Fruit fly (Drosophila melanogaster) whole organism, embryonic: ENCODE measurements around the gene Dus1.

Source experiments
- Antp ChIP-seq: fragments of 200-800 bp; sonication (Bioruptor generic); optimal IDR thresholded peaks from 3 replicates; lab custom pipeline; 2016; ENCODE audit warnings: missing biosample characterization, missing genetic modification characterization
- CG10267 ChIP-seq: fragments of 200-800 bp; sonication (Bioruptor generic); optimal IDR thresholded peaks from 2 replicates; lab custom pipeline; 2018; ENCODE audit warnings: missing biosample characterization, mild to moderate bottlenecking, missing genetic modification characterization, moderate library complexity
- CG11247 ChIP-seq: fragments of 200-800 bp; sonication (Bioruptor generic); IDR thresholded peaks from 2 replicates; pipeline ENCODE4 v1.3.6; 2022; ENCODE audit warnings: missing biosample characterization, missing genetic modification characterization
- CG12104 ChIP-seq: fragments of 200-800 bp; sonication (Bioruptor generic); optimal IDR thresholded peaks from 3 replicates; lab custom pipeline; 2016; ENCODE audit warnings: missing biosample characterization, missing genetic modification characterization
- CG12219 ChIP-seq: fragments of 200-800 bp; sonication (Bioruptor generic); optimal IDR thresholded peaks from 3 replicates; lab custom pipeline; 2018; ENCODE audit warnings: missing biosample characterization, mild to moderate bottlenecking, missing genetic modification characterization
- CG12744 ChIP-seq: fragments of 200-800 bp; sonication (Bioruptor generic); optimal IDR thresholded peaks from 2 replicates; lab custom pipeline; 2016; ENCODE audit warnings: missing biosample characterization, missing genetic modification characterization
- CG13624 ChIP-seq: fragments of 200-800 bp; sonication (Bioruptor generic); optimal IDR thresholded peaks from 2 replicates; lab custom pipeline; 2016; ENCODE audit warnings: missing biosample characterization, missing genetic modification characterization
- CG14710 ChIP-seq: fragments of 200-800 bp; sonication (Bioruptor generic); optimal IDR thresholded peaks from 3 replicates; lab custom pipeline; 2019; ENCODE audit warnings: missing biosample characterization, mild to moderate bottlenecking, missing genetic modification characterization, moderate library complexity
- CG15011 ChIP-seq: fragments of 200-800 bp; sonication (Bioruptor generic); optimal IDR thresholded peaks from 3 replicates; lab custom pipeline; 2018; ENCODE audit warnings: missing biosample characterization, mild to moderate bottlenecking, missing genetic modification characterization
- CG15073 ChIP-seq: fragments of 200-800 bp; sonication (Bioruptor generic); optimal IDR thresholded peaks from 2 replicates; lab custom pipeline; 2016; ENCODE audit warnings: missing biosample characterization, missing genetic modification characterization
- CG1602 ChIP-seq: fragments of 200-800 bp; sonication (Bioruptor generic); optimal IDR thresholded peaks from 3 replicates; lab custom pipeline; 2016; ENCODE audit warnings: missing biosample characterization, missing genetic modification characterization
- CG1603 ChIP-seq: fragments of 200-800 bp; sonication (Bioruptor generic); optimal IDR thresholded peaks from 2 replicates; lab custom pipeline; 2019; ENCODE audit warnings: missing biosample characterization, mild to moderate bottlenecking, missing genetic modification characterization, moderate library complexity
- CG17612 ChIP-seq: fragments of 200-800 bp; sonication (Bioruptor generic); IDR thresholded peaks from 2 replicates; pipeline ENCODE4 v1.3.6; 2022; ENCODE audit warnings: missing biosample characterization, missing genetic modification characterization
- CG17829 ChIP-seq: fragments of 200-800 bp; optimal IDR thresholded peaks from 2 replicates; lab custom pipeline; 2019; ENCODE audit warnings: missing biosample characterization, mild to moderate bottlenecking, missing genetic modification characterization, moderate library complexity
- CG18764 ChIP-seq: fragments of 200-800 bp; sonication (Bioruptor generic); optimal IDR thresholded peaks from 3 replicates; lab custom pipeline; 2016; ENCODE audit warnings: missing biosample characterization, missing genetic modification characterization
- CG2202 ChIP-seq: fragments of 200-800 bp; sonication (Bioruptor generic); optimal IDR thresholded peaks from 2 replicates; lab custom pipeline; 2018; ENCODE audit warnings: missing biosample characterization, mild to moderate bottlenecking, missing genetic modification characterization
- CG32767 ChIP-seq: fragments of 200-800 bp; sonication (Bioruptor generic); IDR thresholded peaks from 2 replicates; pipeline ENCODE4 v1.3.6; 2022; ENCODE audit warnings: missing biosample characterization, missing genetic modification characterization
- CG34422 ChIP-seq: fragments of 200-800 bp; sonication (Bioruptor generic); IDR thresholded peaks from 3 replicates; pipeline ENCODE4 v1.3.6; 2022; ENCODE audit warnings: missing biosample characterization, missing genetic modification characterization
- CG3726 ChIP-seq: fragments of 200-800 bp; sonication (Bioruptor generic); IDR thresholded peaks from 3 replicates; pipeline ENCODE4, ENCODE4 v1.3.6; 2022; ENCODE audit warnings: missing biosample characterization, missing genetic modification characterization
- CG6813 ChIP-seq: fragments of 200-800 bp; sonication (Bioruptor generic); optimal IDR thresholded peaks from 2 replicates; lab custom pipeline; 2017; ENCODE audit warnings: missing biosample characterization, missing genetic modification characterization, mild to moderate bottlenecking, moderate library complexity, missing genetic modification reagents
- CG7928 ChIP-seq: fragments of 200-800 bp; sonication (Bioruptor generic); optimal IDR thresholded peaks from 2 replicates; lab custom pipeline; 2017; ENCODE audit warnings: missing biosample characterization, mild to moderate bottlenecking, missing genetic modification characterization
- CG8281 ChIP-seq: fragments of 200-800 bp; sonication (Bioruptor generic); optimal IDR thresholded peaks from 2 replicates; lab custom pipeline; 2018; ENCODE audit warnings: missing biosample characterization, mild to moderate bottlenecking, missing genetic modification characterization, moderate library complexity
- D19B ChIP-seq: fragments of 200-800 bp; sonication (Bioruptor generic); optimal IDR thresholded peaks from 2 replicates; lab custom pipeline; 2017; ENCODE audit warnings: missing biosample characterization, mild to moderate bottlenecking, missing genetic modification characterization
- Dad ChIP-seq: fragments of 200-800 bp; sonication (Bioruptor generic); optimal IDR thresholded peaks from 3 replicates; lab custom pipeline; 2016; ENCODE audit warnings: missing biosample characterization, missing genetic modification characterization
- Dbx ChIP-seq: fragments of 200-800 bp; sonication (Bioruptor generic); IDR thresholded peaks from 3 replicates; pipeline ENCODE4 v1.3.6; 2022; ENCODE audit warnings: missing biosample characterization, missing genetic modification characterization
- Drgx ChIP-seq: fragments of 200-800 bp; sonication (Bioruptor generic); IDR thresholded peaks from 2 replicates; pipeline ENCODE4 v1.3.6; 2022; ENCODE audit warnings: missing biosample characterization, missing genetic modification characterization
- Fer1 ChIP-seq: fragments of 200-800 bp; sonication (Bioruptor generic); optimal IDR thresholded peaks from 2 replicates; lab custom pipeline; 2017; ENCODE audit warnings: missing biosample characterization, mild to moderate bottlenecking, missing genetic modification characterization
- HmgD ChIP-seq: fragments of 200-800 bp; sonication (Bioruptor generic); optimal IDR thresholded peaks from 3 replicates; lab custom pipeline; 2016; ENCODE audit warnings: missing biosample characterization, missing genetic modification characterization
- PHDP ChIP-seq: fragments of 200-800 bp; sonication (Bioruptor generic); optimal IDR thresholded peaks from 3 replicates; lab custom pipeline; 2018; ENCODE audit warnings: missing biosample characterization, mild to moderate bottlenecking, missing genetic modification characterization, moderate library complexity
- Spps ChIP-seq: fragments of 200-800 bp; sonication (Bioruptor generic); optimal IDR thresholded peaks from 2 replicates; lab custom pipeline; 2018; ENCODE audit warnings: missing biosample characterization, mild to moderate bottlenecking, missing genetic modification characterization
- Usf ChIP-seq: fragments of 200-800 bp; sonication (Bioruptor generic); optimal IDR thresholded peaks from 2 replicates; lab custom pipeline; 2017; ENCODE audit warnings: missing genotype, missing biosample characterization, missing genetic modification characterization
- YL-1 ChIP-seq: fragments of 200-800 bp; sonication (Bioruptor generic); optimal IDR thresholded peaks from 3 replicates; lab custom pipeline; 2017; ENCODE audit warnings: missing biosample characterization, mild to moderate bottlenecking, missing genetic modification characterization
- al ChIP-seq: fragments of 200-800 bp; sonication (Bioruptor generic); IDR thresholded peaks from 2 replicates; pipeline ENCODE4 v1.3.6; 2022; ENCODE audit warnings: missing biosample characterization, missing genetic modification characterization
- bab2 ChIP-seq: fragments of 200-800 bp; sonication (Bioruptor generic); optimal IDR thresholded peaks from 2 replicates; lab custom pipeline; 2016; ENCODE audit warnings: missing biosample characterization, missing genetic modification characterization
- croc ChIP-seq: fragments of 200-800 bp; sonication (Bioruptor generic); conservative IDR thresholded peaks from 3 replicates; pipeline ENCODE4 v1.3.6; 2022; ENCODE audit warnings: missing biosample characterization, missing genetic modification characterization
- crp ChIP-seq, 2 experiments: fragments of 200-800 bp; sonication (Bioruptor generic); optimal IDR thresholded peaks; 2 replicates in 1 of 2; 3 replicates in 1 of 2; lab custom pipeline; 2017; ENCODE audit warnings: missing biosample characterization in 2 of 2, missing genetic modification characterization in 2 of 2, mild to moderate bottlenecking in 1 of 2, moderate library complexity in 1 of 2
- cwo ChIP-seq: fragments of 200-800 bp; sonication (Bioruptor generic); optimal IDR thresholded peaks from 3 replicates; lab custom pipeline; 2017; ENCODE audit warnings: missing biosample characterization, missing genetic modification characterization, mild to moderate bottlenecking, moderate library complexity, missing genetic modification reagents
- en ChIP-seq: fragments of 200-800 bp; sonication (Bioruptor generic); optimal IDR thresholded peaks from 2 replicates; lab custom pipeline; 2016; ENCODE audit warnings: missing biosample characterization, missing genetic modification characterization
- eve ChIP-seq, 2 experiments: fragments of >200 bp; optimal IDR thresholded peaks; 2 replicates each; lab custom pipeline; 2017; ENCODE audit warnings: missing biosample characterization in 2 of 2, missing genetic modification characterization in 2 of 2
- ftz-f1 ChIP-seq: fragments of 200-800 bp; sonication (Bioruptor generic); optimal IDR thresholded peaks from 2 replicates; lab custom pipeline; 2016; ENCODE audit warnings: missing biosample characterization, missing genetic modification characterization
- hkb ChIP-seq, 2 experiments: fragments of 200-800 bp in 1 of 2; fragments of >200 bp in 1 of 2; sonication (Bioruptor generic) in 1 of 2; IDR thresholded peaks in 1 of 2; optimal IDR thresholded peaks in 1 of 2; 2 replicates each; pipeline versions ENCODE4 v1.3.6 to Lab custom; 2017 to 2022; ENCODE audit warnings: missing biosample characterization in 1 of 2, missing genetic modification characterization in 1 of 2
- jumu ChIP-seq: fragments of 200-800 bp; sonication (Bioruptor generic); optimal IDR thresholded peaks from 3 replicates; lab custom pipeline; 2016; ENCODE audit warnings: missing biosample characterization, missing genetic modification characterization
- kni ChIP-seq: fragments of 200-800 bp; sonication (Bioruptor generic); optimal IDR thresholded peaks from 3 replicates; lab custom pipeline; 2017; ENCODE audit warnings: mild to moderate bottlenecking, missing biosample characterization, missing genetic modification reagents, missing genetic modification characterization
- otp ChIP-seq: fragments of 200-800 bp; sonication (Bioruptor generic); IDR thresholded peaks from 3 replicates; pipeline ENCODE4, ENCODE4 v1.3.6; 2022; ENCODE audit warnings: missing biosample characterization, missing genetic modification characterization
- peb ChIP-seq: fragments of 200-800 bp; sonication (Bioruptor generic); IDR thresholded peaks from 2 replicates; pipeline ENCODE4 v1.3.6; 2022; ENCODE audit warnings: missing biosample characterization, missing genetic modification characterization
- pum ChIP-seq: fragments of 200-800 bp; sonication (Bioruptor generic); optimal IDR thresholded peaks from 2 replicates; lab custom pipeline; 2016; ENCODE audit warnings: missing biosample characterization, missing genetic modification characterization
- ro ChIP-seq: fragments of 200-800 bp; sonication (Bioruptor generic); IDR thresholded peaks from 2 replicates; pipeline ENCODE4 v1.3.6; 2022; ENCODE audit warnings: missing biosample characterization, missing genetic modification characterization
- schlank ChIP-seq: fragments of 200-800 bp; sonication (Bioruptor generic); optimal IDR thresholded peaks from 2 replicates; lab custom pipeline; 2018; ENCODE audit warnings: missing biosample characterization, mild to moderate bottlenecking, missing genetic modification characterization
- slp2 ChIP-seq: fragments of 200-800 bp; sonication (Bioruptor generic); optimal IDR thresholded peaks from 2 replicates; lab custom pipeline; 2016; ENCODE audit warnings: missing biosample characterization, missing genetic modification characterization
- sqz ChIP-seq: fragments of 200-800 bp; sonication (Bioruptor generic); optimal IDR thresholded peaks from 3 replicates; lab custom pipeline; 2018; ENCODE audit warnings: missing biosample characterization, mild to moderate bottlenecking, missing genetic modification characterization
- unpg ChIP-seq: fragments of 200-800 bp; sonication (Bioruptor generic); optimal IDR thresholded peaks from 3 replicates; lab custom pipeline; 2018; ENCODE audit warnings: missing biosample characterization, mild to moderate bottlenecking, missing genetic modification characterization, moderate library complexity
- zen2 ChIP-seq: fragments of 200-800 bp; sonication (Bioruptor generic); IDR thresholded peaks from 3 replicates; pipeline ENCODE4 v1.3.6; 2022; ENCODE audit warnings: missing biosample characterization, missing genetic modification characterization; ENCODE audit not compliant: partially characterized antibody

Gene Dus1

DNA sequence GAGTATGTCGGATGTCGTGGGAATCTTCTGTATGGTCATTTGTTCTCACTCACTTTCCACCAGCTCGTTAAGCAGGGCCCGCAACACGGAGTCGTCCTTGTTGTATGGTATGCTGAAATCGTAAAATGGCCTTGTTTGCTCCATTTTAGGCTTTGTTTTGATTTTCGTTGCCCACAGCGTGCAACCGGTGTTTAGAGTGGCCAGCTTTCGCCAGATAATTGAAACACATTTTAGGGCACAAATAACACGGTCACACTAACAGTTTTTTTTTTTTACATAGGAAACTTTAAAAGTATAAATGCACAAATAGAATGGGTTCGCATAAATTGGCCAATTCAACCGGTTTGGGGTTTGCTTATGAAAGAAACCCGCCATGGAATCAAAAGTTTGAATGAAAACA, 19.4 kb downstream of the Dus1 start, which contains the start of gene Rpp30 (continued):
- TF ChIP-seq CG2202 (no peak), eve (GFP tag; optimal IDR thresholded peaks at IDR 0.05; lab: Kevin White, UChicago) (no peak), CG10267 (peak; percentile 23), otp (GFP tag; lab: Robert Waterston, UW) (no peak), jumu (GFP tag; lab: Kevin White, UChicago) (no peak), D19B (GFP tag; lab: Kevin White, UChicago) (no peak), bab2 (no peak), hkb (optimal IDR thresholded peaks at IDR 0.05; lab: Kevin White, UChicago) (peak; percentile 56), hkb (GFP tag; IDR thresholded peaks at IDR 0.05; lab: Robert Waterston, UW) (no peak), YL-1 (GFP tag; lab: Kevin White, UChicago) (peak; percentile 80), croc (GFP tag; lab: Robert Waterston, UW) (no peak), Spps (tag; lab: Kevin White, UChicago) (no peak), CG6813 (no peak), CG14710 (tag; lab: Kevin White, UChicago) (peak; percentile 28), CG7928 (GFP tag; lab: Kevin White, UChicago) (no peak), CG13624 (GFP tag; lab: Kevin White, UChicago) (no peak), CG1603 (tag; lab: Kevin White, UChicago) (peak; percentile 1), sqz (peak; percentile 97), PHDP (no peak), cwo (GFP tag; lab: Kevin White, UChicago) (no peak), CG11247 (GFP tag; lab: Robert Waterston, UW) (no peak), CG12744 (GFP tag; lab: Kevin White, UChicago) (no peak), CG8281 (tag; lab: Kevin White, UChicago) (no peak), HmgD (GFP tag; lab: Kevin White, UChicago) (peak; percentile 14), CG17612 (no peak), pum (GFP tag; lab: Kevin White, UChicago) (no peak), peb (GFP tag; lab: Robert Waterston, UW) (no peak), CG12104 (GFP tag; lab: Kevin White, UChicago) (no peak), kni (GFP tag; lab: Kevin White, UChicago) (no peak), zen2 (GFP tag; lab: Robert Waterston, UW) (0 out of 3 replicates have a peak, but pooled peaks have one; percentile 3), Dad (GFP tag; lab: Kevin White, UChicago) (no peak), Drgx (GFP tag; lab: Robert Waterston, UW) (no peak), Dbx (GFP tag; lab: Robert Waterston, UW) (no peak), CG1602 (GFP tag; lab: Kevin White, UChicago) (no peak), schlank (tag; lab: Kevin White, UChicago) (no peak), CG12219 (GFP tag; lab: Kevin White, UChicago) (no peak), slp2 (no peak), al (GFP tag; lab: Robert Waterston, UW) (no peak), CG17829 (tag; lab: Kevin White, UChicago) (no peak), CG34422 (GFP tag; lab: Robert Waterston, UW) (peak; percentile 53; the same call in 1 of the 3 replicates), CG32767 (no peak), CG15011 (GFP tag; lab: Kevin White, UChicago) (no peak), Fer1 (GFP tag; lab: Kevin White, UChicago) (peak; percentile 21), crp (GFP tag; optimal IDR thresholded peaks at IDR 0.05; lab: Kevin White, UChicago) (no peak), CG18764 (GFP tag; lab: Kevin White, UChicago) (no peak), ftz-f1 (GFP tag; lab: Kevin White, UChicago) (peak; percentile 74), Usf (GFP tag; lab: Kevin White, UChicago) (no peak), CG15073 (GFP tag; lab: Kevin White, UChicago) (no peak), en (no peak), Antp (no peak), CG3726 (GFP tag; lab: Robert Waterston, UW) (no peak), unpg (GFP tag; lab: Kevin White, UChicago) (no peak), ro (GFP tag; lab: Robert Waterston, UW) (no peak)
